Worm (Caenorhabditis elegans): ENCODE measurements around the gene B0454.5.
A peak's percentile ranks its signal among the peaks of the same experiment; 100 is the strongest.

B0454.5 gene

ce11 chrII:3064631-3065030 lies 26.0 kb downstream of the B0454.5 start:
- TF ChIP-seq nhr-76 (tag; optimal IDR thresholded peaks at IDR 0.05) (no peak), ceh-28 (tag; optimal IDR thresholded peaks at IDR 0.05) (peak; percentile 97), pqm-1 (tag; optimal IDR thresholded peaks at IDR 0.05) (no peak), nfya-1 (tag; optimal IDR thresholded peaks at IDR 0.05; ENCODE audit: insufficient read depth) (no peak), R02D3.7 (tag; optimal IDR thresholded peaks at IDR 0.05) (no peak), eor-1 (tag; optimal IDR thresholded peaks at IDR 0.05) (no peak), elt-2 (tag; optimal IDR thresholded peaks at IDR 0.05) (no peak), nhr-67 (tag; optimal IDR thresholded peaks at IDR 0.05) (no peak)

ce11 chrII:3065086-3065485 lies 26.4 kb downstream of the B0454.5 start:
- TF ChIP-seq unc-62 (GFP tag; optimal IDR thresholded peaks at IDR 0.05) (no peak), fkh-2 (tag; optimal IDR thresholded peaks at IDR 0.05) (no peak), aly-2 (tag; optimal IDR thresholded peaks at IDR 0.05) (no peak), nhr-77 (tag; optimal IDR thresholded peaks at IDR 0.05) (no peak), ZK546.5 (tag; optimal IDR thresholded peaks at IDR 0.05) (no peak), skn-1 (tag; optimal IDR thresholded peaks at IDR 0.05) (no peak), lin-39 (tag; optimal IDR thresholded peaks at IDR 0.05) (no peak), elt-3 (tag; optimal IDR thresholded peaks at IDR 0.05) (no peak), mdl-1 (tag; optimal IDR thresholded peaks at IDR 0.05) (no peak), fkh-10 (GFP tag; optimal IDR thresholded peaks at IDR 0.05) (no peak)

DNA sequence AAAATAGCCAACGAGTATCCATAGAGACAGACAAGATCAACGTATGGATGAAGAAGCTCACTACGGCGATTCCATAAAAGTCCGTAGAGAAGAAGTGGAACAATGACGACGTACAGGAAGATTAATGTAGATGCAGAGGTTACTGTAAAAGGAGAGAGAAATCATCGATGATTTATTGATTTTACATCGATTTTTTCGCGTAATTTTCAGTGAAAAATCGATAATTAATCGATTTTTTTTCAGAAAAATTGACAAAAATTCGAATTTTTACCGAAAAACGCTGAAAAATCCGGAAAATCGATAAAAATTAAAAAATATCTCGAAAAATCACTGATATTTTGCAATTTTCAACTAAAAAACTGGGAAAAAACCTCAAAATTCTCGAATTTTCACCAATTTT lies 27.7 kb downstream of the B0454.5 start:
- TF ChIP-seq fkh-2 (tag; optimal IDR thresholded peaks at IDR 0.05) (no peak), ceh-28 (tag; optimal IDR thresholded peaks at IDR 0.05) (peak; percentile 78)

DNA sequence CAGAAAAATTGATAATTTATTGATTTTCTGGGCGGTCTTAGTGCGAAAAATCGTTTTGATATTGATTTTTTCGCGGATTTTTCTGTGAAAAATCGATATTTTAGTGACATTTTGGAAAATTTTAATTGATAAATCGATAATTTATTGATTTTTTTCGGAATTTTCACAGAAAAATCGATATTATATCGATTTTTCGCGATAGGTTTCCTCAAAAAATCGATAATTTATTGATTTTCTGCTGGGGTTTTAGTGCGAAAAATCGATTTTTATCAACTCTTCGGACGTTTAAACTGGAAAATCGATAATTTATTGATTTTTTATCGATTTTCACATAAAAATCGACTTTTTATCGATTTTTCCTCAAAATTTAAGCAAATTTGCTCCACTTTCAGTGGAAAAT lies 28.8 kb downstream of the B0454.5 start:
- no peak for TF ChIP-seq nhr-12 (tag; optimal IDR thresholded peaks at IDR 0.05)
- no peak for TF ChIP-seq egl-27 (tag; optimal IDR thresholded peaks at IDR 0.05)
- no peak for TF ChIP-seq jun-1 (tag; optimal IDR thresholded peaks at IDR 0.05)
- peak; percentile 95 for TF ChIP-seq ceh-28 (tag; optimal IDR thresholded peaks at IDR 0.05)

DNA sequence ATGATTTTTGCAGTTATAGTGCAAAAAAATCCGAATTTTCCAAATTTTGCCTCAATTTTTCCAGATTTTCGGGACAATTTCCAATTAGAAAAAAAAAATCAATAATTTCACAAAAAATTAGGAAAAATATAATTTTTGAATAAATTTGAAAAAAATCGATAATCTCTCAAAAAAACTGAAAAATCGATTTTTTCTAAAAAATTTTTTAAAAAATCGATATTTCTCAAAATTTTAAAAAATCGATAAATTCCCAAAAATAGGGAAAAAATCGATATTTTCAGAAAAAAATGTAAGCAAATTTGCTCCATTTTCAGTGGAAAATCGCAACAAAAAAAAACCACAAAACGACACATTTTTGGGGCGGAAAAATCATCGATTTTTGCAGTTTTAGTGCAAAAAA lies 29.2 kb downstream of the B0454.5 start:
- no peak for TF ChIP-seq pqm-1 (tag; optimal IDR thresholded peaks at IDR 0.05)
- no peak for TF ChIP-seq ztf-11 (tag; optimal IDR thresholded peaks at IDR 0.05)
- TF ChIP-seq mdl-1 (tag; optimal IDR thresholded peaks at IDR 0.05): no peak
- TF ChIP-seq ceh-16 (tag; optimal IDR thresholded peaks at IDR 0.05): no peak
- TF ChIP-seq nfya-1 (tag; optimal IDR thresholded peaks at IDR 0.05; ENCODE audit: insufficient read depth): no peak
- TF ChIP-seq nhr-25 (tag; optimal IDR thresholded peaks at IDR 0.05): no peak
- no peak for TF ChIP-seq fkh-2 (tag; optimal IDR thresholded peaks at IDR 0.05)
- TF ChIP-seq nhr-67 (tag; optimal IDR thresholded peaks at IDR 0.05): no peak
- no peak for TF ChIP-seq nhr-12 (tag; optimal IDR thresholded peaks at IDR 0.05)
- no peak for TF ChIP-seq ZK546.5 (tag; optimal IDR thresholded peaks at IDR 0.05)
- TF ChIP-seq daf-12 (tag; optimal IDR thresholded peaks at IDR 0.05): no peak
- no peak for TF ChIP-seq elt-3 (tag; optimal IDR thresholded peaks at IDR 0.05)
- no peak for TF ChIP-seq fos-1 (tag; optimal IDR thresholded peaks at IDR 0.05)
- no peak for TF ChIP-seq lin-39 (tag; optimal IDR thresholded peaks at IDR 0.05)

DNA sequence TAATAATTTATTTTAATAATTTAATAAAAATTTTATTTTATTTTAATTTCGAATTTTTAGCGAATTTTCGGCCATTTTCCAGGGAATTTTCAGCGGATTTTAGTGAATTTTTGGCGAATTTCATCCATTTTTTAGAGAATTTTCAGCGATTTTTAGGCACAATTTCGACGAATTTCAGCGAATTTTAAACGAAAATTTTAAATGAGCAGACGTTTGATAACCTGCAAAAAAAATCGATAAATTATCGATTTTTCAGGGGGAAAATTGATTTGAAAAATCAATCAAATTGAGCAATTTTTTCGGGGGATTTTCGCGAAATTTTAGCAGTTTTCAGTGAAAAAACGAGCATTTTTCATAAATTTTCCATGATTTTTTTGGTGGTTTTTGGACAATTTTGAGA lies 30.0 kb downstream of the B0454.5 start:
- TF ChIP-seq nhr-76 (tag; optimal IDR thresholded peaks at IDR 0.05): no peak
- TF ChIP-seq ceh-28 (tag; optimal IDR thresholded peaks at IDR 0.05): peak; percentile 74

ce11 chrII:3070182-3070581 lies 31.5 kb downstream of the B0454.5 start:
- peak; percentile 97 for TF ChIP-seq ceh-28 (tag; optimal IDR thresholded peaks at IDR 0.05)
- TF ChIP-seq ZK546.5 (tag; optimal IDR thresholded peaks at IDR 0.05): no peak

ce11 chrII:3071012-3071749 lies 32.5 kb downstream of the B0454.5 start, which contains the start of gene Y25C1A.7:
Gene Y25C1A.7, minus strand, starts transcription at chrII:3071062.
- TF ChIP-seq ceh-28 (tag; optimal IDR thresholded peaks at IDR 0.05) (peak; percentile 34), snpc-4 (tag; optimal IDR thresholded peaks at IDR 0.05) (no peak)
